Worm (Caenorhabditis elegans) whole organism, early embryonic: ENCODE measurements around the gene dhs-24.

Source experiments
- B0310.2 ChIP-seq: sonication (generic microtip); optimal IDR thresholded peaks from 2 replicates; lab custom pipeline; 2016; ENCODE audit warnings: mild to moderate bottlenecking, missing genetic modification characterization, missing compliant biosample characterization
- F13C5.2 ChIP-seq: sonication (generic microtip); optimal IDR thresholded peaks from 2 replicates; lab custom pipeline; 2017; ENCODE audit warnings: mild to moderate bottlenecking, missing genetic modification characterization, inconsistent platforms, missing compliant biosample characterization
- scrt-1 ChIP-seq: fragments of 200-800 bp; sonication (Bioruptor generic); IDR thresholded peaks from 2 replicates; pipeline ENCODE4 v1.3.6; 2022; ENCODE audit warnings: missing genetic modification characterization, missing compliant biosample characterization
- tbx-11 ChIP-seq: fragments of 200-800 bp; sonication (Bioruptor generic); IDR thresholded peaks from 2 replicates; pipeline ENCODE4 v1.3.6; 2022; ENCODE audit warnings: missing genetic modification characterization, missing compliant biosample characterization

dhs-24 gene

DNA sequence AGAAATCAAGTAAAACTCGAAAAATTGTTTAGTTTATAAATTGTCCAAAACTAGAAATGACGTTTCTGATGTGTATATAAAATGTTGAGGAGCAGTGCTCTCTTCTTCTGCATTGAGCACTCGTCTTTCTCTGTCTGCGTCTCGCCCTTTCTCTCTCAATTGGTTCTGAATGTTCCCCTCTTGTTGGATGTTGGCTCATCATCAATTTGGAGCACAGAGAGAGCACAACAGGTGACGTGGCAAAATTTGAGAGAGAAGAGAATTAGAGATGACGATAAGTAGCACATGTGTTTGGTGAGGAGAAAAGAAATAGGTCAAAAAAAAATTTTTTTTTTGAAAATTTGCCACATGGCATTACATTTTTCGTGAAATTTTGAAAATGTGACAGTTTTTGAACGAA, 48.9 kb downstream of the dhs-24 start:
- TF ChIP-seq tbx-11 (no peak), F13C5.2 (tag; lab: Kevin White, UChicago) (peak; percentile 4)

DNA sequence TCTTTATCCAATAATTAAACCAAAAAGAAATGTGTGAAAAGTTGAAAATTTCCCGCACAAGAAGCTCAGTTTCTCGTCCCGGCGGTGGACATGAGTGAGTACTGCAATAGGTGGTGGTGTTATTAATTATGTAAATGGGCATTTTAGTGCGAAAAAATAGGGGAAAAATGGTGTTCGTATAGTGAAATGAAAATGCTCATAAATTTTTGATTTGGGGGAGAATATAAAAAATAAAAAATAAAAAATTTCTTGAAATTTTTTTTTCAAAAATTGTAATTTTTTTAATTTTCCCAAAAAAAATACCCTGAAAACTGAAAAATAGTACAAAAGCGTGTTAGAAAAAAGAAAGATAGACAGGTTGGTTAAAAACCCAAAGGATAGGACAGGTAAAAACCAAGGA, 51.2 kb downstream of the dhs-24 start, which contains the start of gene gly-4:
Gene gly-4, minus strand, starts transcription at position 101 of the 400 bp plus-strand sequence.
- TF ChIP-seq scrt-1 (no peak), B0310.2 (tag; lab: Kevin White, UChicago) (no peak)
